Worm (Caenorhabditis elegans) whole organism, L1 larva: Measurements from ENCODE around the gene srbc-44.

Experiments used
- C04F5.9 ChIP-seq: sonication (generic microtip); optimal IDR thresholded peaks from 2 replicates; lab custom pipeline; 2016; ENCODE audit warnings: missing genetic modification characterization, missing compliant biosample characterization
- C34B4.2 ChIP-seq: sonication (generic microtip); optimal IDR thresholded peaks from 2 replicates; lab custom pipeline; 2017; ENCODE audit warnings: mild to moderate bottlenecking, missing genetic modification characterization, missing compliant biosample characterization
- F16B12.6 ChIP-seq: fragments of 150-350 bp; optimal IDR thresholded peaks from 2 replicates; lab custom pipeline; 2014; ENCODE audit warnings: missing biosample characterization, missing genetic modification characterization
- Y116A8C.19 ChIP-seq: sonication (generic microtip); optimal IDR thresholded peaks from 2 replicates; lab custom pipeline; 2016; ENCODE audit warnings: missing compliant biosample characterization, missing genetic modification characterization, borderline replicate concordance
- blmp-1 ChIP-seq: fragments of 150-350 bp; optimal IDR thresholded peaks from 2 replicates; lab custom pipeline; 2014; ENCODE audit warnings: missing biosample characterization, missing genetic modification characterization
- dpl-1 ChIP-seq, 3 experiments: fragments of 150-350 bp in 2 of 3; sonication (generic microtip) in 1 of 3; optimal IDR thresholded peaks; 2 replicates each; lab custom pipeline; 2014 to 2017; ENCODE audit warnings: missing biosample characterization in 3 of 3, missing genetic modification characterization in 3 of 3, missing genetic modification reagents in 3 of 3
- efl-1 ChIP-seq, 4 experiments: fragments of 150-350 bp; optimal IDR thresholded peaks in 3 of 4; peaks in 1 of 4; 1 replicate in 1 of 4; 2 replicates in 3 of 4; lab custom pipeline; 2014; ENCODE audit warnings: missing biosample characterization in 2 of 4, missing genetic modification characterization in 2 of 4, missing genetic modification reagents in 2 of 4
- efl-3 ChIP-seq: fragments of 200-800 bp; sonication (Bioruptor generic); optimal IDR thresholded peaks from 2 replicates; lab custom pipeline; 2018; ENCODE audit warnings: mild to moderate bottlenecking, missing genetic modification characterization, missing compliant biosample characterization
- elt-2 ChIP-seq: sonication (generic microtip); optimal IDR thresholded peaks from 2 replicates; lab custom pipeline; 2016; ENCODE audit warnings: missing genetic modification characterization, mild to moderate bottlenecking, inconsistent platforms, missing compliant biosample characterization, missing genetic modification reagents
- elt-3 ChIP-seq, 6 experiments: fragments of 150-350 bp in 1 of 6; sonication (generic microtip); optimal IDR thresholded peaks; 2 replicates each; lab custom pipeline; 2017 to 2018; ENCODE audit warnings: missing biosample characterization in 6 of 6, missing genetic modification characterization in 6 of 6, inconsistent platforms in 1 of 6
- fkh-8 ChIP-seq: sonication (generic microtip); optimal IDR thresholded peaks from 2 replicates; lab custom pipeline; 2016; ENCODE audit warnings: mild to moderate bottlenecking, missing genetic modification characterization, missing compliant biosample characterization
- hlh-17 ChIP-seq: fragments of 200-800 bp; sonication (Bioruptor generic); optimal IDR thresholded peaks from 2 replicates; lab custom pipeline; 2018; ENCODE audit warnings: missing genetic modification characterization, mild to moderate bottlenecking, missing compliant biosample characterization, moderate library complexity, borderline replicate concordance
- irx-1 ChIP-seq: sonication (generic microtip); optimal IDR thresholded peaks from 2 replicates; lab custom pipeline; 2016; ENCODE audit warnings: missing genetic modification characterization, missing compliant biosample characterization
- jun-1 ChIP-seq: fragments of 150-350 bp; optimal IDR thresholded peaks from 2 replicates; lab custom pipeline; 2014; ENCODE audit warnings: missing biosample characterization, missing genetic modification reagents, missing genetic modification characterization
- lin-13 ChIP-seq: fragments of 150-350 bp; optimal IDR thresholded peaks from 2 replicates; lab custom pipeline; 2014; ENCODE audit warnings: missing biosample characterization, missing genetic modification reagents, missing genetic modification characterization
- lir-3 ChIP-seq: sonication (generic microtip); optimal IDR thresholded peaks from 2 replicates; lab custom pipeline; 2016; ENCODE audit warnings: mild to moderate bottlenecking, missing genetic modification characterization, moderate library complexity, missing compliant biosample characterization; ENCODE audit not compliant: poor library complexity
- lsy-2 ChIP-seq, 2 experiments: fragments of 150-350 bp; optimal IDR thresholded peaks; 2 replicates each; lab custom pipeline; 2014; ENCODE audit warnings: missing biosample characterization in 2 of 2, missing genetic modification characterization in 2 of 2
- mep-1 ChIP-seq: fragments of 150-350 bp; optimal IDR thresholded peaks from 2 replicates; lab custom pipeline; 2014; ENCODE audit warnings: missing biosample characterization, missing genetic modification characterization
- nhr-12 ChIP-seq: sonication (generic microtip); optimal IDR thresholded peaks from 2 replicates; lab custom pipeline; 2017; ENCODE audit warnings: missing biosample characterization, missing genetic modification characterization
- nhr-19 ChIP-seq: fragments of 200-800 bp; sonication (Bioruptor generic); conservative IDR thresholded peaks from 2 replicates; pipeline ENCODE4 v1.3.6; 2022; ENCODE audit warnings: missing genetic modification characterization, missing compliant biosample characterization
- nhr-237 ChIP-seq: fragments of 150-350 bp; optimal IDR thresholded peaks from 2 replicates; lab custom pipeline; 2014; ENCODE audit warnings: missing biosample characterization, missing genetic modification characterization
- nhr-71 ChIP-seq: sonication (generic microtip); optimal IDR thresholded peaks from 2 replicates; lab custom pipeline; 2016; ENCODE audit warnings: mild to moderate bottlenecking, missing genetic modification characterization, moderate library complexity, missing compliant biosample characterization
- nhr-84 ChIP-seq: sonication (generic microtip); optimal IDR thresholded peaks from 2 replicates; lab custom pipeline; 2017; ENCODE audit warnings: missing biosample characterization, missing genetic modification characterization
- nhr-85 ChIP-seq: sonication (generic microtip); peaks from one replicate; lab custom pipeline; 2016; ENCODE audit warnings: missing genetic modification characterization, inconsistent platforms, missing compliant biosample characterization
- nhr-90 ChIP-seq: sonication (generic microtip); optimal IDR thresholded peaks from 2 replicates; lab custom pipeline; 2016; ENCODE audit warnings: mild to moderate bottlenecking, missing genetic modification characterization, missing compliant biosample characterization; ENCODE audit not compliant: poor library complexity
- pag-3 ChIP-seq: sonication (generic microtip); optimal IDR thresholded peaks from 2 replicates; lab custom pipeline; 2017; ENCODE audit warnings: missing genetic modification characterization, mild to moderate bottlenecking, missing compliant biosample characterization, antibody characterized with exemption, borderline replicate concordance; ENCODE audit not compliant: insufficient read depth
- pax-3 ChIP-seq: fragments of 200-800 bp; sonication (Bioruptor generic); optimal IDR thresholded peaks from 2 replicates; lab custom pipeline; 2018; ENCODE audit warnings: mild to moderate bottlenecking, missing genetic modification characterization, moderate library complexity, missing compliant biosample characterization
- pqm-1 ChIP-seq: sonication (generic microtip); optimal IDR thresholded peaks from 3 replicates; lab custom pipeline; 2017; ENCODE audit warnings: missing biosample characterization, missing genetic modification characterization
- rnt-1 ChIP-seq: sonication (generic microtip); optimal IDR thresholded peaks from 2 replicates; lab custom pipeline; 2016; ENCODE audit warnings: mild to moderate bottlenecking, missing genetic modification characterization, moderate library complexity, missing compliant biosample characterization
- sup-37 ChIP-seq: fragments of 200-800 bp; sonication (Bioruptor generic); optimal IDR thresholded peaks from 2 replicates; lab custom pipeline; 2018; ENCODE audit warnings: mild to moderate bottlenecking, missing genetic modification characterization, missing compliant biosample characterization
- swsn-7 ChIP-seq: sonication (generic microtip); optimal IDR thresholded peaks from 2 replicates; lab custom pipeline; 2016; ENCODE audit warnings: missing genetic modification characterization, missing compliant biosample characterization
- tbx-2 ChIP-seq: sonication (generic microtip); optimal IDR thresholded peaks from 2 replicates; lab custom pipeline; 2016; ENCODE audit warnings: missing genetic modification characterization, missing compliant biosample characterization
- tlp-1 ChIP-seq: fragments of 150-350 bp; optimal IDR thresholded peaks from 2 replicates; lab custom pipeline; 2014; ENCODE audit warnings: missing biosample characterization, missing genetic modification characterization
- unc-30 ChIP-seq: sonication (generic microtip); optimal IDR thresholded peaks from 2 replicates; lab custom pipeline; 2017; ENCODE audit warnings: missing biosample characterization, missing genetic modification characterization
- unc-62 ChIP-seq: fragments of 150-350 bp; optimal IDR thresholded peaks from 2 replicates; lab custom pipeline; 2014; ENCODE audit warnings: missing biosample characterization, missing genetic modification reagents, missing genetic modification characterization
- vab-15 ChIP-seq: sonication (generic microtip); optimal IDR thresholded peaks from 2 replicates; lab custom pipeline; 2017; ENCODE audit warnings: missing genotype, mild to moderate bottlenecking, missing genetic modification characterization, missing compliant biosample characterization
- xbp-1 ChIP-seq: sonication (generic microtip); optimal IDR thresholded peaks from 2 replicates; lab custom pipeline; 2016; ENCODE audit warnings: missing genetic modification characterization, missing compliant biosample characterization

srbc-44 gene

ce11 chrV:12747431-12747830, 40.9 kb downstream of the srbc-44 start, which contains the start of gene C15C8.4:
TSS of gene C15C8.4 (minus strand) at chrV:12747463.
- TF ChIP-seq unc-62 (GFP tag; lab: Kevin White, UChicago): no peak
- TF ChIP-seq nhr-12 (tag; lab: Kevin White, UChicago): no peak
- TF ChIP-seq nhr-84: no peak
- TF ChIP-seq irx-1: no peak
- TF ChIP-seq lin-13 (GFP tag; lab: Kevin White, UChicago): peak; percentile 9
- peak; percentile 15 to 20 for TF ChIP-seq efl-1 (optimal IDR thresholded peaks at IDR 0.05; lab: Kevin White, UChicago)
- peak; percentile 12 to 85 for TF ChIP-seq efl-1 (GFP tag; optimal IDR thresholded peaks at IDR 0.05 in 1 of 2; lab: Kevin White, UChicago)
- TF ChIP-seq nhr-19 (GFP tag; lab: Robert Waterston, UW): no peak
- no peak for TF ChIP-seq C34B4.2
- TF ChIP-seq blmp-1: peak; percentile 74
- no peak for TF ChIP-seq tbx-2 (tag; lab: Kevin White, UChicago)
- peak; percentile 12 for TF ChIP-seq rnt-1 (tag; lab: Kevin White, UChicago)
- TF ChIP-seq jun-1 (tag; lab: Kevin White, UChicago): no peak
- TF ChIP-seq nhr-90: no peak
- TF ChIP-seq fkh-8: no peak
- no peak for TF ChIP-seq pag-3 (tag; lab: Kevin White, UChicago)
- peak in 1 of 3 experiments; percentile 40 for TF ChIP-seq dpl-1 (GFP tag; optimal IDR thresholded peaks at IDR 0.05; lab: Kevin White, UChicago)
- TF ChIP-seq tlp-1 (tag; lab: Kevin White, UChicago): no peak
- TF ChIP-seq vab-15 (tag; lab: Kevin White, UChicago): no peak
- TF ChIP-seq elt-3 (tag; optimal IDR thresholded peaks at IDR 0.05; lab: Kevin White, UChicago): no peak
- peak in 1 of 2 experiments; percentile 50 for TF ChIP-seq lsy-2 (tag; optimal IDR thresholded peaks at IDR 0.05; lab: Kevin White, UChicago)
- TF ChIP-seq swsn-7 (tag; lab: Kevin White, UChicago): no peak
- no peak for TF ChIP-seq hlh-17 (GFP tag; lab: Kevin White, UChicago)
- no peak for TF ChIP-seq C04F5.9 (tag; lab: Kevin White, UChicago)
- TF ChIP-seq nhr-85 (tag; lab: Kevin White, UChicago): no peak
- TF ChIP-seq nhr-237 (tag; lab: Kevin White, UChicago): no peak
- TF ChIP-seq mep-1 (tag; lab: Kevin White, UChicago): peak; percentile 37
- no peak for TF ChIP-seq unc-30 (tag; lab: Kevin White, UChicago)
- TF ChIP-seq Y116A8C.19 (tag; lab: Kevin White, UChicago): no peak
- TF ChIP-seq efl-3: no peak
- TF ChIP-seq, all 84 proteins: peak for 7

ce11 chrV:12744979-12745378, 43.4 kb downstream of the srbc-44 start, which contains the start of gene C15C8.7:
TSS of gene C15C8.7 (minus strand) at chrV:12745050.
- peak; percentile 52 for TF ChIP-seq pqm-1
- no peak for TF ChIP-seq fkh-8
- TF ChIP-seq elt-2 (tag; lab: Kevin White, UChicago): peak; percentile 75

ce11 chrV:12743778-12744502, 44.4 kb downstream of the srbc-44 start:
- no peak for TF ChIP-seq xbp-1
- no peak for TF ChIP-seq pax-3
- TF ChIP-seq elt-2 (tag; lab: Kevin White, UChicago): peak; percentile 28
- peak; percentile 12 for TF ChIP-seq pqm-1
- no peak for TF ChIP-seq lir-3

ce11 chrV:12741684-12742083, 46.7 kb downstream of the srbc-44 start, which contains the start of gene hrg-7:
TSS of gene hrg-7 (plus strand) at chrV:12742041.
- TF ChIP-seq elt-2 (tag; lab: Kevin White, UChicago) (peak; percentile 90), sup-37 (GFP tag; lab: Kevin White, UChicago) (no peak), F16B12.6 (no peak), nhr-71 (peak; percentile 19), nhr-90 (peak; percentile 12)
